Fruit fly (Drosophila melanogaster) whole organism, embryonic: Measurements from ENCODE around the gene CG15283.

Experiments used
- C15 ChIP-seq: fragments of 200-800 bp; sonication (Bioruptor generic); IDR thresholded peaks from 3 replicates; pipeline ENCODE4 v1.3.6; 2022; ENCODE audit warnings: missing biosample characterization, missing genetic modification characterization
- CG10147 ChIP-seq: fragments of 200-800 bp; sonication (Bioruptor generic); optimal IDR thresholded peaks from 2 replicates; lab custom pipeline; 2019; ENCODE audit warnings: missing biosample characterization, mild to moderate bottlenecking, missing genetic modification characterization, moderate library complexity
- CG11085 ChIP-seq: fragments of 200-800 bp; sonication (Bioruptor generic); IDR thresholded peaks from 2 replicates; pipeline ENCODE4 v1.3.6; 2022; ENCODE audit warnings: missing biosample characterization, missing genetic modification characterization
- CG12236 ChIP-seq: fragments of 200-800 bp; sonication (Bioruptor generic); optimal IDR thresholded peaks from 2 replicates; lab custom pipeline; 2016; ENCODE audit warnings: missing biosample characterization, missing genetic modification characterization
- CG13123 ChIP-seq: fragments of 200-800 bp; sonication (Bioruptor generic); optimal IDR thresholded peaks from 2 replicates; lab custom pipeline; 2016; ENCODE audit warnings: missing biosample characterization, missing genetic modification characterization
- CG14667 ChIP-seq: fragments of 200-800 bp; sonication (Bioruptor generic); IDR thresholded peaks from 2 replicates; pipeline ENCODE4 v1.3.6; 2022; ENCODE audit warnings: missing biosample characterization, missing genetic modification characterization
- CG18262 ChIP-seq: fragments of 200-800 bp; optimal IDR thresholded peaks from 3 replicates; lab custom pipeline; 2019; ENCODE audit warnings: missing biosample characterization, mild to moderate bottlenecking, missing genetic modification characterization, moderate library complexity
- CG2116 ChIP-seq: fragments of 200-800 bp; sonication (Bioruptor generic); optimal IDR thresholded peaks from 3 replicates; lab custom pipeline; 2018; ENCODE audit warnings: missing biosample characterization, mild to moderate bottlenecking, missing genetic modification characterization
- CG2202 ChIP-seq: fragments of 200-800 bp; sonication (Bioruptor generic); optimal IDR thresholded peaks from 2 replicates; lab custom pipeline; 2018; ENCODE audit warnings: missing biosample characterization, mild to moderate bottlenecking, missing genetic modification characterization
- CG31365 ChIP-seq: fragments of 200-800 bp; sonication (Bioruptor generic); optimal IDR thresholded peaks from 2 replicates; lab custom pipeline; 2018; ENCODE audit warnings: missing biosample characterization, mild to moderate bottlenecking, missing genetic modification characterization
- CG32772 ChIP-seq: fragments of 200-800 bp; sonication (Bioruptor generic); IDR thresholded peaks from 2 replicates; pipeline ENCODE4 v1.3.6; 2022; ENCODE audit warnings: missing biosample characterization, missing genetic modification characterization
- CG33557 ChIP-seq: fragments of 200-800 bp; sonication (Bioruptor generic); optimal IDR thresholded peaks from 2 replicates; lab custom pipeline; 2019; ENCODE audit warnings: missing biosample characterization, mild to moderate bottlenecking, missing genetic modification characterization, moderate library complexity
- CG4404 ChIP-seq: fragments of 200-800 bp; sonication (Bioruptor generic); IDR thresholded peaks from 2 replicates; pipeline ENCODE4 v1.3.6; 2022; ENCODE audit warnings: missing biosample characterization, missing genetic modification characterization
- CG5953 ChIP-seq: fragments of 200-800 bp; sonication (Bioruptor generic); IDR thresholded peaks from 2 replicates; pipeline ENCODE4 v1.3.6; 2022; ENCODE audit warnings: missing biosample characterization, missing genetic modification characterization
- CG6254 ChIP-seq: fragments of 200-800 bp; sonication (Bioruptor generic); optimal IDR thresholded peaks from 3 replicates; lab custom pipeline; 2017; ENCODE audit warnings: mild to moderate bottlenecking, missing biosample characterization, missing genetic modification reagents, missing genetic modification characterization
- CG6654 ChIP-seq: fragments of 200-800 bp; sonication (Bioruptor generic); optimal IDR thresholded peaks from 2 replicates; lab custom pipeline; 2017; ENCODE audit warnings: missing biosample characterization, mild to moderate bottlenecking, missing genetic modification characterization
- CG6813 ChIP-seq: fragments of 200-800 bp; sonication (Bioruptor generic); optimal IDR thresholded peaks from 2 replicates; lab custom pipeline; 2017; ENCODE audit warnings: missing biosample characterization, missing genetic modification characterization, mild to moderate bottlenecking, moderate library complexity, missing genetic modification reagents
- CG7786 ChIP-seq: fragments of 200-800 bp; sonication (Bioruptor generic); optimal IDR thresholded peaks from 2 replicates; lab custom pipeline; 2016; ENCODE audit warnings: missing biosample characterization, missing genetic modification characterization
- CG7839 ChIP-seq: fragments of 200-800 bp; sonication (Bioruptor generic); optimal IDR thresholded peaks from 3 replicates; lab custom pipeline; 2018; ENCODE audit warnings: missing biosample characterization, mild to moderate bottlenecking, missing genetic modification characterization, moderate library complexity
- CG8290 ChIP-seq, 3 experiments: fragments of 200-800 bp; sonication (Bioruptor generic); optimal IDR thresholded peaks; 2 replicates each; lab custom pipeline; 2016 to 2019; ENCODE audit warnings: missing biosample characterization in 3 of 3, missing genetic modification characterization in 3 of 3, mild to moderate bottlenecking in 2 of 3, moderate library complexity in 1 of 3
- CG8765 ChIP-seq: fragments of 200-800 bp; sonication (Bioruptor generic); IDR thresholded peaks from 2 replicates; pipeline ENCODE4 v1.3.6; 2022; ENCODE audit warnings: missing biosample characterization, missing genetic modification characterization
- CG8924 ChIP-seq: fragments of 200-800 bp; optimal IDR thresholded peaks from 3 replicates; lab custom pipeline; 2019; ENCODE audit warnings: missing biosample characterization, mild to moderate bottlenecking, missing genetic modification characterization, moderate library complexity
- Deaf1 ChIP-seq: fragments of 200-800 bp; optimal IDR thresholded peaks from 3 replicates; lab custom pipeline; 2019; ENCODE audit warnings: missing biosample characterization, mild to moderate bottlenecking, missing genetic modification characterization, moderate library complexity
- Dip3 ChIP-seq: fragments of 200-800 bp; sonication (Bioruptor generic); optimal IDR thresholded peaks from 3 replicates; lab custom pipeline; 2016; ENCODE audit warnings: missing biosample characterization, missing genetic modification characterization
- E2f1 ChIP-seq: fragments of 200-800 bp; sonication (Bioruptor generic); IDR thresholded peaks from 2 replicates; pipeline ENCODE4 v1.3.6; 2022; ENCODE audit warnings: missing biosample characterization, missing genetic modification characterization
- Eip74EF ChIP-seq, 2 experiments: fragments of 200-800 bp in 1 of 2; fragments of >200 bp in 1 of 2; sonication (Bioruptor generic) in 1 of 2; optimal IDR thresholded peaks; 2 replicates each; lab custom pipeline; 2017 to 2019; ENCODE audit warnings: missing biosample characterization in 2 of 2, missing genetic modification characterization in 2 of 2, mild to moderate bottlenecking in 1 of 2, moderate library complexity in 1 of 2
- HLH3B ChIP-seq: fragments of 200-800 bp; sonication (Bioruptor generic); IDR thresholded peaks from 2 replicates; pipeline ENCODE4 v1.3.6; 2022; ENCODE audit warnings: missing biosample characterization, missing genetic modification characterization
- HmgD ChIP-seq: fragments of 200-800 bp; sonication (Bioruptor generic); optimal IDR thresholded peaks from 3 replicates; lab custom pipeline; 2016; ENCODE audit warnings: missing biosample characterization, missing genetic modification characterization
- Hmr ChIP-seq: fragments of 200-800 bp; sonication (Bioruptor generic); optimal IDR thresholded peaks from 3 replicates; lab custom pipeline; 2017; ENCODE audit warnings: mild to moderate bottlenecking, missing biosample characterization, missing genetic modification reagents, missing genetic modification characterization
- Hmx ChIP-seq: fragments of 200-800 bp; sonication (Bioruptor generic); optimal IDR thresholded peaks from 2 replicates; lab custom pipeline; 2016; ENCODE audit warnings: missing biosample characterization, missing genetic modification characterization
- Med ChIP-seq: fragments of 200-800 bp; sonication (Bioruptor generic); peaks from one replicate; lab custom pipeline; 2016; ENCODE audit warnings: missing biosample characterization, missing genetic modification characterization, mild to moderate bottlenecking, inconsistent platforms, moderate library complexity
- Pdp1 ChIP-seq, 2 experiments: fragments of 200-800 bp; sonication (Bioruptor generic); optimal IDR thresholded peaks; 3 replicates each; lab custom pipeline; 2016; ENCODE audit warnings: missing biosample characterization in 2 of 2, missing genetic modification characterization in 2 of 2, mild to moderate bottlenecking in 1 of 2, moderate library complexity in 1 of 2
- Sox102F ChIP-seq: fragments of 200-800 bp; sonication (Bioruptor generic); optimal IDR thresholded peaks from 2 replicates; lab custom pipeline; 2018; ENCODE audit warnings: missing biosample characterization, mild to moderate bottlenecking, missing genetic modification characterization, moderate library complexity
- bigmax ChIP-seq: fragments of 200-800 bp; sonication (Bioruptor generic); optimal IDR thresholded peaks from 2 replicates; lab custom pipeline; 2018; ENCODE audit warnings: missing biosample characterization, mild to moderate bottlenecking, missing genetic modification characterization
- chm ChIP-seq: fragments of 200-800 bp; sonication (Bioruptor generic); IDR thresholded peaks from 2 replicates; pipeline ENCODE4 v1.3.6; 2022; ENCODE audit warnings: missing biosample characterization, missing genetic modification characterization
- emc ChIP-seq: fragments of 200-800 bp; sonication (Bioruptor generic); optimal IDR thresholded peaks from 2 replicates; lab custom pipeline; 2016; ENCODE audit warnings: missing biosample characterization, missing genetic modification characterization
- en ChIP-seq: fragments of 200-800 bp; sonication (Bioruptor generic); optimal IDR thresholded peaks from 2 replicates; lab custom pipeline; 2016; ENCODE audit warnings: missing biosample characterization, missing genetic modification characterization
- eve ChIP-seq, 2 experiments: fragments of >200 bp; optimal IDR thresholded peaks; 2 replicates each; lab custom pipeline; 2017; ENCODE audit warnings: missing biosample characterization in 2 of 2, missing genetic modification characterization in 2 of 2
- eyg ChIP-seq: fragments of 200-800 bp; sonication (Bioruptor generic); optimal IDR thresholded peaks from 3 replicates; lab custom pipeline; 2016; ENCODE audit warnings: missing biosample characterization, missing genetic modification characterization
- fd64A ChIP-seq: fragments of 200-800 bp; sonication (Bioruptor generic); optimal IDR thresholded peaks from 3 replicates; lab custom pipeline; 2018; ENCODE audit warnings: missing biosample characterization, mild to moderate bottlenecking, missing genetic modification characterization
- gro ChIP-seq: fragments of 200-800 bp; sonication (Bioruptor generic); optimal IDR thresholded peaks from 2 replicates; lab custom pipeline; 2016; ENCODE audit warnings: missing biosample characterization, missing genetic modification characterization
- lmd ChIP-seq: fragments of 200-800 bp; sonication (Bioruptor generic); IDR thresholded peaks from 2 replicates; pipeline ENCODE4 v1.3.6; 2022; ENCODE audit warnings: missing biosample characterization, missing genetic modification characterization
- lola ChIP-seq, 3 experiments: fragments of >200 bp in 2 of 3; fragments of 200-800 bp in 1 of 3; sonication (Bioruptor generic) in 1 of 3; optimal IDR thresholded peaks; 2 replicates each; lab custom pipeline; 2017 to 2019; ENCODE audit warnings: missing biosample characterization in 3 of 3, missing genetic modification characterization in 3 of 3, mild to moderate bottlenecking in 1 of 3, moderate library complexity in 1 of 3
- nerfin-2 ChIP-seq: fragments of 200-800 bp; sonication (Bioruptor generic); IDR thresholded peaks from 2 replicates; pipeline ENCODE4 v1.3.6; 2022; ENCODE audit warnings: missing biosample characterization, missing genetic modification characterization; ENCODE audit not compliant: partially characterized antibody
- pb ChIP-seq: fragments of 200-800 bp; sonication (Bioruptor generic); optimal IDR thresholded peaks from 3 replicates; lab custom pipeline; 2016; ENCODE audit warnings: missing biosample characterization, missing genetic modification characterization
- shn ChIP-seq: fragments of 200-800 bp; sonication (Bioruptor generic); optimal IDR thresholded peaks from 3 replicates; lab custom pipeline; 2016; ENCODE audit warnings: missing biosample characterization, missing genetic modification characterization
- slou ChIP-seq: fragments of 200-800 bp; sonication (Bioruptor generic); optimal IDR thresholded peaks from 3 replicates; lab custom pipeline; 2016; ENCODE audit warnings: missing biosample characterization, missing genetic modification characterization
- sug ChIP-seq: fragments of 200-800 bp; optimal IDR thresholded peaks from 2 replicates; lab custom pipeline; 2019; ENCODE audit warnings: missing biosample characterization, mild to moderate bottlenecking, missing genetic modification characterization, moderate library complexity
- tap ChIP-seq: fragments of 200-800 bp; optimal IDR thresholded peaks from 3 replicates; lab custom pipeline; 2019; ENCODE audit warnings: missing biosample characterization, mild to moderate bottlenecking, missing genetic modification characterization, moderate library complexity
- wek ChIP-seq: fragments of 200-800 bp; sonication (Bioruptor generic); optimal IDR thresholded peaks from 3 replicates; lab custom pipeline; 2018; ENCODE audit warnings: missing biosample characterization, mild to moderate bottlenecking, missing genetic modification characterization, moderate library complexity

The CG15283 gene

DNA sequence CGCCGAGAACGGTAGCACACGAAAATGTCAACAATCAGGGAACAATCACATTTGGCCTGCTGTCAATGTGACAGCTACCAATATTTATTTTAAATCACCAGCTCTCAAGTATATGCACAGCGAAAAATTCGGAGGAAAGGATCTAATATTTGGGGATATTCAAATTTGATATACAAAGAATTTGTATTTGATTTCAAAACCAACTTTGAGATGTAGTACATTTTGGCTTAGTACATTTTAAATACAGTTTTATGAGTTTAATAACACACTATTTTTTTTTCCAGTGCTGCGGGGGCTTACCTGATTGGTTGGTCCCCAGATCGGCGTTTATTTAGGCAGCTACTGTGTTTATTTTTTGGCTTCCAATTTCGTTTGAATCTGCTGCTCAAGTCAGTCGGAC is 10.3 kb upstream of the CG15283 start (continued):
- peak; percentile 89 for TF ChIP-seq CG8290 (GFP tag; optimal IDR thresholded peaks at IDR 0.05; lab: Kevin White, UChicago)
- peak; percentile 33 to 72 for TF ChIP-seq CG8290 (tag; optimal IDR thresholded peaks at IDR 0.05; lab: Kevin White, UChicago)
- TF ChIP-seq E2f1 = peak; percentile 66
- TF ChIP-seq HLH3B (GFP tag; lab: Robert Waterston, UW) = peak; percentile 81
- peak; percentile 68 for TF ChIP-seq CG32772 (GFP tag; lab: Robert Waterston, UW)
- TF ChIP-seq CG12236 (GFP tag; lab: Kevin White, UChicago) = peak; percentile 87
- peak; percentile 91 for TF ChIP-seq CG33557 (GFP tag; lab: Kevin White, UChicago)
- TF ChIP-seq lola (GFP tag; optimal IDR thresholded peaks at IDR 0.05; lab: Kevin White, UChicago) = peak in 1 of 3 experiments; percentile 90
- TF ChIP-seq CG8765 (GFP tag; lab: Robert Waterston, UW) = peak; percentile 94
- TF ChIP-seq CG18262 (tag; lab: Kevin White, UChicago) = peak; percentile 87
- TF ChIP-seq tap (tag; lab: Kevin White, UChicago) = peak; percentile 35
- TF ChIP-seq CG4404 (GFP tag; lab: Robert Waterston, UW) = peak; percentile 95
- TF ChIP-seq gro (GFP tag; lab: Kevin White, UChicago) = peak; percentile 8
- peak in 1 of 2 experiments; percentile 69 for TF ChIP-seq Eip74EF (GFP tag; optimal IDR thresholded peaks at IDR 0.05; lab: Kevin White, UChicago)
- peak; percentile 76 for TF ChIP-seq CG7786 (GFP tag; lab: Kevin White, UChicago)
- no peak for TF ChIP-seq HmgD (GFP tag; lab: Kevin White, UChicago)
- peak; percentile 84 for TF ChIP-seq CG7839
- TF ChIP-seq C15 = no peak
- no peak for TF ChIP-seq bigmax
- TF ChIP-seq CG13123 (GFP tag; lab: Kevin White, UChicago) = peak; percentile 54
- peak; percentile 56 to 89 for TF ChIP-seq eve (GFP tag; optimal IDR thresholded peaks at IDR 0.05; lab: Kevin White, UChicago)
- peak; percentile 55 for TF ChIP-seq CG2116 (GFP tag; lab: Kevin White, UChicago)
- peak; percentile 29 for TF ChIP-seq eyg (GFP tag; lab: Kevin White, UChicago)
- TF ChIP-seq Deaf1 (tag; lab: Kevin White, UChicago) = peak; percentile 40
- TF ChIP-seq emc (GFP tag; lab: Kevin White, UChicago) = no peak
- TF ChIP-seq Dip3 = peak; percentile 8
- TF ChIP-seq CG10147 (GFP tag; lab: Kevin White, UChicago) = peak; percentile 60
- TF ChIP-seq pb = peak; percentile 49
- peak; percentile 74 for TF ChIP-seq chm
- TF ChIP-seq shn (GFP tag; lab: Kevin White, UChicago) = peak; percentile 72
- no peak for TF ChIP-seq CG5953 (GFP tag; lab: Robert Waterston, UW)
- TF ChIP-seq nerfin-2 (GFP tag; lab: Robert Waterston, UW) = no peak
- TF ChIP-seq sug (tag; lab: Kevin White, UChicago) = no peak
- TF ChIP-seq Sox102F (GFP tag; lab: Kevin White, UChicago) = peak; percentile 78
- peak; percentile 73 for TF ChIP-seq CG6813 (GFP tag; lab: Kevin White, UChicago)
- TF ChIP-seq CG11085 (GFP tag; lab: Robert Waterston, UW) = no peak
- TF ChIP-seq Pdp1 (GFP tag; optimal IDR thresholded peaks at IDR 0.05; lab: Kevin White, UChicago) = peak; percentile 85 to 86
- TF ChIP-seq lmd (GFP tag; lab: Robert Waterston, UW) = peak; percentile 80
- TF ChIP-seq fd64A (GFP tag; lab: Kevin White, UChicago) = peak; percentile 49
- TF ChIP-seq wek (GFP tag; lab: Kevin White, UChicago) = peak; percentile 40
- peak; percentile 73 for TF ChIP-seq en (GFP tag; lab: Kevin White, UChicago)
- peak; percentile 60 for TF ChIP-seq Hmr
- TF ChIP-seq Med (GFP tag; lab: Kevin White, UChicago) = peak; percentile 96
- TF ChIP-seq Hmx (GFP tag; lab: Kevin White, UChicago) = peak; percentile 38
- TF ChIP-seq CG2202 (tag; lab: Kevin White, UChicago) = peak; percentile 80
- peak; percentile 57 for TF ChIP-seq CG6254 (GFP tag; lab: Kevin White, UChicago)
- peak; percentile 54; the same call in 1 of the 2 replicates for TF ChIP-seq CG14667 (GFP tag; lab: Robert Waterston, UW)
- TF ChIP-seq CG31365 (tag; lab: Kevin White, UChicago) = no peak
- peak; percentile 88 for TF ChIP-seq CG8924
- no peak for TF ChIP-seq CG6654 (GFP tag; lab: Kevin White, UChicago)
- peak; percentile 76 for TF ChIP-seq slou (GFP tag; lab: Kevin White, UChicago)
